Worm (Caenorhabditis elegans) whole organism, L2 larva: ENCODE data around the gene Y24D9A.7.

Experiments used
- C34F6.9 ChIP-seq: fragments of 150-350 bp; optimal IDR thresholded peaks from 2 replicates; lab custom pipeline; 2014; ENCODE audit warnings: missing biosample characterization, missing genetic modification characterization
- aly-2 ChIP-seq: fragments of 150-350 bp; optimal IDR thresholded peaks from 2 replicates; lab custom pipeline; 2014; ENCODE audit warnings: missing biosample characterization, missing genetic modification characterization
- elt-1 ChIP-seq: fragments of 150-350 bp; optimal IDR thresholded peaks from 2 replicates; lab custom pipeline; 2014; ENCODE audit warnings: missing biosample characterization, missing genetic modification characterization
- lin-13 ChIP-seq: fragments of 150-350 bp; optimal IDR thresholded peaks from 2 replicates; lab custom pipeline; 2014; ENCODE audit warnings: missing biosample characterization, missing genetic modification reagents, missing genetic modification characterization
- nhr-237 ChIP-seq: fragments of 150-350 bp; optimal IDR thresholded peaks from 2 replicates; lab custom pipeline; 2014; ENCODE audit warnings: missing biosample characterization, missing genetic modification characterization
- snpc-4 ChIP-seq: fragments of 150-350 bp; optimal IDR thresholded peaks from 2 replicates; lab custom pipeline; 2014; ENCODE audit warnings: missing biosample characterization, missing genetic modification characterization
- zag-1 ChIP-seq: fragments of 150-350 bp; optimal IDR thresholded peaks from 2 replicates; lab custom pipeline; 2014; ENCODE audit warnings: missing biosample characterization, missing genetic modification characterization
- ztf-11 ChIP-seq: sonication (generic microtip); optimal IDR thresholded peaks from 2 replicates; lab custom pipeline; 2017; ENCODE audit warnings: missing biosample characterization, missing genetic modification characterization

ce11 chrIV:4411311-4411947, 6.5 kb upstream of the Y24D9A.7 start:
- TF ChIP-seq aly-2 (tag; lab: Kevin White, UChicago) (no peak), nhr-237 (tag; lab: Kevin White, UChicago) (no peak), elt-1 (tag; lab: Kevin White, UChicago) (no peak), ztf-11 (tag; lab: Kevin White, UChicago) (no peak), snpc-4 (tag; lab: Kevin White, UChicago) (no peak), lin-13 (GFP tag; lab: Kevin White, UChicago) (no peak), zag-1 (tag; lab: Kevin White, UChicago) (no peak), C34F6.9 (tag; lab: Kevin White, UChicago) (no peak)
